Worm (Caenorhabditis elegans) whole organism, mixed stage, embryonic: ENCODE data around the gene abu-14.

ENCODE experiments used
- M03D4.4 ChIP-seq: sonication (generic microtip); optimal IDR thresholded peaks from 2 replicates; lab custom pipeline; 2017; ENCODE audit warnings: mild to moderate bottlenecking, missing genetic modification characterization, missing compliant biosample characterization
- bed-3 ChIP-seq: fragments of 200-800 bp; sonication (Bioruptor generic); optimal IDR thresholded peaks from 3 replicates; lab custom pipeline; 2018; ENCODE audit warnings: mild to moderate bottlenecking, missing genetic modification characterization, moderate library complexity, missing compliant biosample characterization
- blmp-1 ChIP-seq: fragments of 150-350 bp; optimal IDR thresholded peaks from 2 replicates; lab custom pipeline; 2014; ENCODE audit warnings: missing biosample characterization, missing genetic modification characterization
- ceh-43 ChIP-seq: fragments of 200-800 bp; sonication (Bioruptor generic); optimal IDR thresholded peaks from 2 replicates; lab custom pipeline; 2018; ENCODE audit warnings: mild to moderate bottlenecking, missing genetic modification characterization, moderate library complexity, missing compliant biosample characterization
- ceh-83 ChIP-seq: fragments of 200-800 bp; sonication (Bioruptor generic); optimal IDR thresholded peaks from 2 replicates; lab custom pipeline; 2018; ENCODE audit warnings: mild to moderate bottlenecking, missing genetic modification characterization, missing compliant biosample characterization
- cnd-1 ChIP-seq: fragments of 200-800 bp; sonication (Bioruptor generic); optimal IDR thresholded peaks from 2 replicates; lab custom pipeline; 2018; ENCODE audit warnings: mild to moderate bottlenecking, missing genetic modification characterization, missing compliant biosample characterization
- drap-1 ChIP-seq: fragments of 200-800 bp; sonication (Bioruptor generic); optimal IDR thresholded peaks from 3 replicates; lab custom pipeline; 2018; ENCODE audit warnings: mild to moderate bottlenecking, missing genetic modification characterization, missing compliant biosample characterization
- elt-1 ChIP-seq: sonication (generic microtip); optimal IDR thresholded peaks from 2 replicates; lab custom pipeline; 2017; ENCODE audit warnings: missing genetic modification characterization, mild to moderate bottlenecking, missing compliant biosample characterization, antibody characterized with exemption, moderate library complexity, borderline replicate concordance; ENCODE audit not compliant: insufficient read depth
- elt-3 ChIP-seq: fragments of 150-350 bp; optimal IDR thresholded peaks from 2 replicates; lab custom pipeline; 2014; ENCODE audit warnings: missing biosample characterization, missing genetic modification characterization
- flh-1 ChIP-seq: fragments of 200-800 bp; sonication (Bioruptor generic); optimal IDR thresholded peaks from 2 replicates; lab custom pipeline; 2018; ENCODE audit warnings: mild to moderate bottlenecking, missing genetic modification characterization, moderate library complexity, missing compliant biosample characterization
- ham-2 ChIP-seq: fragments of 200-800 bp; sonication (Bioruptor generic); optimal IDR thresholded peaks from 2 replicates; lab custom pipeline; 2018; ENCODE audit warnings: mild to moderate bottlenecking, missing genetic modification characterization, missing compliant biosample characterization
- hlh-1 ChIP-seq: fragments of 150-350 bp; optimal IDR thresholded peaks from 2 replicates; lab custom pipeline; 2014; ENCODE audit warnings: missing biosample characterization, missing genetic modification reagents, missing genetic modification characterization
- lin-13 ChIP-seq: fragments of 150-350 bp; optimal IDR thresholded peaks from 2 replicates; lab custom pipeline; 2014; ENCODE audit warnings: missing biosample characterization, missing genetic modification characterization
- lin-32 ChIP-seq: fragments of 200-800 bp; sonication (Bioruptor generic); optimal IDR thresholded peaks from 2 replicates; lab custom pipeline; 2018; ENCODE audit warnings: mild to moderate bottlenecking, missing genetic modification characterization, missing compliant biosample characterization
- lsy-2 ChIP-seq: fragments of 150-350 bp; optimal IDR thresholded peaks from 2 replicates; lab custom pipeline; 2014; ENCODE audit warnings: missing biosample characterization, missing genetic modification characterization
- mab-5 ChIP-seq: fragments of 150-350 bp; optimal IDR thresholded peaks from 2 replicates; lab custom pipeline; 2014; ENCODE audit warnings: missing biosample characterization, missing genetic modification characterization
- mep-1 ChIP-seq: fragments of 150-350 bp; optimal IDR thresholded peaks from 2 replicates; lab custom pipeline; 2017; ENCODE audit warnings: missing biosample characterization, missing genetic modification reagents, missing genetic modification characterization, inconsistent platforms
- mls-2 ChIP-seq: sonication (generic microtip); optimal IDR thresholded peaks from 2 replicates; lab custom pipeline; 2016; ENCODE audit warnings: mild to moderate bottlenecking, missing genetic modification characterization, moderate library complexity, missing compliant biosample characterization
- nhr-12 ChIP-seq: fragments of 150-350 bp; optimal IDR thresholded peaks from 2 replicates; lab custom pipeline; 2014; ENCODE audit warnings: missing biosample characterization, missing genetic modification characterization
- nhr-2 ChIP-seq: fragments of 150-350 bp; optimal IDR thresholded peaks from 2 replicates; lab custom pipeline; 2014; ENCODE audit warnings: missing biosample characterization, missing genetic modification characterization
- nhr-28 ChIP-seq: fragments of 150-350 bp; optimal IDR thresholded peaks from 2 replicates; lab custom pipeline; 2014; ENCODE audit warnings: missing biosample characterization, missing genetic modification characterization
- nhr-76 ChIP-seq: sonication (generic microtip); optimal IDR thresholded peaks from 2 replicates; lab custom pipeline; 2017; ENCODE audit warnings: missing biosample characterization, missing genetic modification characterization
- pha-4 ChIP-seq: fragments of 150-350 bp; optimal IDR thresholded peaks from 2 replicates; lab custom pipeline; 2018; ENCODE audit warnings: missing biosample characterization, missing genetic modification reagents, missing genetic modification characterization
- sem-2 ChIP-seq: fragments of 200-800 bp; sonication (Bioruptor generic); optimal IDR thresholded peaks from 2 replicates; lab custom pipeline; 2018; ENCODE audit warnings: mild to moderate bottlenecking, missing genetic modification characterization, missing compliant biosample characterization
- snpc-4 ChIP-seq: fragments of 150-350 bp; optimal IDR thresholded peaks from 2 replicates; lab custom pipeline; 2014; ENCODE audit warnings: missing biosample characterization, missing genetic modification characterization
- sptf-1 ChIP-seq: sonication (generic microtip); optimal IDR thresholded peaks from 2 replicates; lab custom pipeline; 2017; ENCODE audit warnings: mild to moderate bottlenecking, missing genetic modification characterization, moderate library complexity, missing compliant biosample characterization
- unc-120 ChIP-seq: sonication (generic microtip); optimal IDR thresholded peaks from 2 replicates; lab custom pipeline; 2017; ENCODE audit warnings: missing genetic modification characterization, missing compliant biosample characterization; ENCODE audit not compliant: poor library complexity, severe bottlenecking
- unc-39 ChIP-seq: fragments of 150-350 bp; optimal IDR thresholded peaks from 2 replicates; lab custom pipeline; 2014; ENCODE audit warnings: missing biosample characterization, missing genetic modification characterization
- unc-62 ChIP-seq: fragments of 150-350 bp; optimal IDR thresholded peaks from 2 replicates; lab custom pipeline; 2014; ENCODE audit warnings: missing biosample characterization, missing genetic modification reagents, missing genetic modification characterization
- zip-8 ChIP-seq: fragments of 150-350 bp; optimal IDR thresholded peaks from 2 replicates; lab custom pipeline; 2014; ENCODE audit warnings: missing biosample characterization, missing genetic modification characterization
- ztf-11 ChIP-seq: fragments of 150-350 bp; optimal IDR thresholded peaks from 2 replicates; lab custom pipeline; 2014; ENCODE audit warnings: missing biosample characterization, missing genetic modification characterization

Gene abu-14

ce11 chrII:9232493-9232892, 5.5 kb upstream of the abu-14 start:
- TF ChIP-seq sptf-1 (tag; lab: Kevin White, UChicago) (no peak), ham-2 (peak; percentile 9), blmp-1 (peak; percentile 89)

- TF ChIP-seq zip-8 (tag; lab: Kevin White, UChicago): no peak
- TF ChIP-seq pha-4: no peak
- TF ChIP-seq lin-32 (GFP tag; lab: Kevin White, UChicago): no peak
- TF ChIP-seq bed-3: no peak
- TF ChIP-seq elt-1: no peak
- no peak for TF ChIP-seq ceh-43 (GFP tag; lab: Kevin White, UChicago)
- TF ChIP-seq drap-1 (GFP tag; lab: Kevin White, UChicago): no peak
- TF ChIP-seq mep-1 (tag; lab: Kevin White, UChicago): no peak
- no peak for TF ChIP-seq nhr-28 (tag; lab: Kevin White, UChicago)
- TF ChIP-seq unc-120: no peak
- TF ChIP-seq mls-2 (tag; lab: Kevin White, UChicago): no peak
- no peak for TF ChIP-seq ztf-11 (tag; lab: Kevin White, UChicago)
- no peak for TF ChIP-seq nhr-2 (tag; lab: Kevin White, UChicago)
- no peak for TF ChIP-seq unc-62 (GFP tag; lab: Kevin White, UChicago)
- TF ChIP-seq unc-39: no peak
- no peak for TF ChIP-seq nhr-12 (tag; lab: Kevin White, UChicago)
- TF ChIP-seq lin-13 (tag; lab: Kevin White, UChicago): no peak
- no peak for TF ChIP-seq cnd-1
Observed at ce11 chrII:9231240-9231639, 4.2 kb upstream of the abu-14 start, which contains the start of gene gst-13. gst-13 (plus strand) TSS chrII:9231457.

ce11 chrII:9222969-9223368, 4.0 kb downstream of the abu-14 start, which contains the start of gene ZK1067.3:
ZK1067.3 (plus strand) TSS chrII:9223269.
- TF ChIP-seq unc-62 (GFP tag; lab: Kevin White, UChicago) (no peak), ceh-83 (GFP tag; lab: Kevin White, UChicago) (no peak), nhr-76 (tag; lab: Kevin White, UChicago) (no peak), hlh-1 (no peak), bed-3 (no peak), sem-2 (GFP tag; lab: Kevin White, UChicago) (no peak), unc-120 (no peak), sptf-1 (tag; lab: Kevin White, UChicago) (no peak)

ce11 chrII:9213055-9213708, 13.8 kb downstream of the abu-14 start, which contains the start of gene znfx-1:
znfx-1 (plus strand) TSS chrII:9213658.
- TF ChIP-seq drap-1 (GFP tag; lab: Kevin White, UChicago) (no peak), nhr-76 (tag; lab: Kevin White, UChicago) (no peak), sem-2 (GFP tag; lab: Kevin White, UChicago) (no peak), ceh-43 (GFP tag; lab: Kevin White, UChicago) (no peak), unc-120 (no peak), lsy-2 (tag; lab: Kevin White, UChicago) (no peak), nhr-12 (tag; lab: Kevin White, UChicago) (no peak), bed-3 (no peak)

ce11 chrII:9211684-9212083, 15.3 kb downstream of the abu-14 start:
- no peak for TF ChIP-seq unc-39
- no peak for TF ChIP-seq M03D4.4 (tag; lab: Kevin White, UChicago)
- no peak for TF ChIP-seq drap-1 (GFP tag; lab: Kevin White, UChicago)
- no peak for TF ChIP-seq snpc-4
- TF ChIP-seq flh-1 (GFP tag; lab: Kevin White, UChicago): no peak
- no peak for TF ChIP-seq nhr-12 (tag; lab: Kevin White, UChicago)
- TF ChIP-seq nhr-28 (tag; lab: Kevin White, UChicago): no peak
- no peak for TF ChIP-seq mls-2 (tag; lab: Kevin White, UChicago)
- TF ChIP-seq lin-32 (GFP tag; lab: Kevin White, UChicago): no peak
- TF ChIP-seq mab-5: no peak
- TF ChIP-seq elt-3 (tag; lab: Kevin White, UChicago): no peak
- no peak for TF ChIP-seq lin-13 (tag; lab: Kevin White, UChicago)
- no peak for TF ChIP-seq nhr-76 (tag; lab: Kevin White, UChicago)
- TF ChIP-seq ham-2: no peak
- TF ChIP-seq unc-62 (GFP tag; lab: Kevin White, UChicago): no peak
- no peak for TF ChIP-seq ceh-83 (GFP tag; lab: Kevin White, UChicago)
